Fruit fly (Drosophila melanogaster) whole organism, embryonic: ENCODE results near the gene Syx16.

Experiments
- Atf6 ChIP-seq: fragments of 200-800 bp; sonication (Bioruptor generic); IDR thresholded peaks from 2 replicates; pipeline ENCODE4 v1.3.6; 2022; ENCODE audit warnings: missing biosample characterization, missing genetic modification characterization
- Bgb ChIP-seq: fragments of 200-800 bp; sonication (Bioruptor generic); IDR thresholded peaks from 2 replicates; pipeline ENCODE4 v1.3.6; 2022; ENCODE audit warnings: missing biosample characterization, missing genetic modification characterization; ENCODE audit not compliant: partially characterized antibody
- Blimp-1 ChIP-seq: fragments of 200-800 bp; sonication (Bioruptor generic); optimal IDR thresholded peaks from 3 replicates; lab custom pipeline; 2018; ENCODE audit warnings: missing biosample characterization, missing genetic modification characterization, mild to moderate bottlenecking, moderate library complexity, missing genetic modification reagents
- CG1024 ChIP-seq: fragments of 200-800 bp; sonication (Bioruptor generic); IDR thresholded peaks from 2 replicates; pipeline ENCODE4 v1.3.6; 2022; ENCODE audit warnings: missing biosample characterization, missing genetic modification characterization
- CG10462 ChIP-seq: fragments of 200-800 bp; sonication (Bioruptor generic); optimal IDR thresholded peaks from 2 replicates; lab custom pipeline; 2016; ENCODE audit warnings: missing biosample characterization, missing genetic modification characterization
- CG10979 ChIP-seq: fragments of 200-800 bp; sonication (Bioruptor generic); optimal IDR thresholded peaks from 2 replicates; lab custom pipeline; 2018; ENCODE audit warnings: missing biosample characterization, mild to moderate bottlenecking, missing genetic modification characterization, moderate library complexity
- CG12104 ChIP-seq: fragments of 200-800 bp; sonication (Bioruptor generic); optimal IDR thresholded peaks from 3 replicates; lab custom pipeline; 2016; ENCODE audit warnings: missing biosample characterization, missing genetic modification characterization
- CG17359 ChIP-seq: fragments of 200-800 bp; sonication (Bioruptor generic); optimal IDR thresholded peaks from 3 replicates; lab custom pipeline; 2018; ENCODE audit warnings: missing biosample characterization, mild to moderate bottlenecking, missing genetic modification characterization, moderate library complexity
- CG17361 ChIP-seq: fragments of 200-800 bp; sonication (Bioruptor generic); IDR thresholded peaks from 3 replicates; pipeline ENCODE4 v1.3.6; 2022; ENCODE audit warnings: missing biosample characterization, missing genetic modification characterization
- CG17912 ChIP-seq: fragments of 200-800 bp; sonication (Bioruptor generic); optimal IDR thresholded peaks from 2 replicates; lab custom pipeline; 2018; ENCODE audit warnings: missing biosample characterization, mild to moderate bottlenecking, missing genetic modification characterization
- CG30403 ChIP-seq: fragments of 200-800 bp; sonication (Bioruptor generic); optimal IDR thresholded peaks from 3 replicates; lab custom pipeline; 2016; ENCODE audit warnings: missing biosample characterization, missing genetic modification characterization
- CG3847 ChIP-seq: fragments of 200-800 bp; sonication (Bioruptor generic); IDR thresholded peaks from 2 replicates; pipeline ENCODE4 v1.3.6; 2022; ENCODE audit warnings: missing biosample characterization, missing genetic modification characterization
- CG5180 ChIP-seq: fragments of 200-800 bp; sonication (Bioruptor generic); optimal IDR thresholded peaks from 3 replicates; lab custom pipeline; 2017; ENCODE audit warnings: missing biosample characterization, missing genetic modification characterization, mild to moderate bottlenecking, moderate library complexity, missing genetic modification reagents
- CG6175 ChIP-seq: fragments of 200-800 bp; sonication (Bioruptor generic); IDR thresholded peaks from 3 replicates; pipeline ENCODE4 v1.3.6; 2022; ENCODE audit warnings: missing biosample characterization, missing genetic modification characterization
- CG7357 ChIP-seq: fragments of 200-800 bp; sonication (Bioruptor generic); IDR thresholded peaks from 3 replicates; pipeline ENCODE4 v1.3.6; 2022; ENCODE audit warnings: missing biosample characterization, missing genetic modification characterization
- CG7372 ChIP-seq: fragments of 200-800 bp; sonication (Bioruptor generic); IDR thresholded peaks from 2 replicates; pipeline ENCODE4 v1.3.6; 2022; ENCODE audit warnings: missing biosample characterization, missing genetic modification characterization
- CG7987 ChIP-seq: fragments of 200-800 bp; sonication (Bioruptor generic); optimal IDR thresholded peaks from 2 replicates; lab custom pipeline; 2018; ENCODE audit warnings: missing biosample characterization, mild to moderate bottlenecking, missing genetic modification characterization, moderate library complexity
- CG8765 ChIP-seq: fragments of 200-800 bp; sonication (Bioruptor generic); IDR thresholded peaks from 2 replicates; pipeline ENCODE4 v1.3.6; 2022; ENCODE audit warnings: missing biosample characterization, missing genetic modification characterization
- CG9437 ChIP-seq: fragments of 200-800 bp; sonication (Bioruptor generic); optimal IDR thresholded peaks from 2 replicates; lab custom pipeline; 2018; ENCODE audit warnings: missing biosample characterization, mild to moderate bottlenecking, missing genetic modification characterization
- CG9727 ChIP-seq: fragments of 200-800 bp; sonication (Bioruptor generic); optimal IDR thresholded peaks from 3 replicates; lab custom pipeline; 2017; ENCODE audit warnings: missing biosample characterization, mild to moderate bottlenecking, missing genetic modification characterization
- D ChIP-seq, 2 experiments: fragments of 200-800 bp in 1 of 2; fragments of >200 bp in 1 of 2; sonication (Bioruptor generic) in 1 of 2; optimal IDR thresholded peaks; 2 replicates in 1 of 2; 3 replicates in 1 of 2; lab custom pipeline; 2017; ENCODE audit warnings: mild to moderate bottlenecking in 1 of 2, missing biosample characterization in 1 of 2, missing genetic modification characterization in 1 of 2, missing genetic modification reagents in 1 of 2
- D19B ChIP-seq: fragments of 200-800 bp; sonication (Bioruptor generic); optimal IDR thresholded peaks from 2 replicates; lab custom pipeline; 2017; ENCODE audit warnings: missing biosample characterization, mild to moderate bottlenecking, missing genetic modification characterization
- Ets97D ChIP-seq: fragments of 200-800 bp; sonication (Bioruptor generic); optimal IDR thresholded peaks from 3 replicates; lab custom pipeline; 2016; ENCODE audit warnings: missing biosample characterization, missing genetic modification characterization
- H2.0 ChIP-seq: fragments of 200-800 bp; sonication (Bioruptor generic); IDR thresholded peaks from 2 replicates; pipeline ENCODE4 v1.3.6; 2022; ENCODE audit warnings: missing biosample characterization, missing genetic modification characterization
- Hand ChIP-seq: fragments of 200-800 bp; sonication (Bioruptor generic); optimal IDR thresholded peaks from 2 replicates; lab custom pipeline; 2017; ENCODE audit warnings: mild to moderate bottlenecking, missing biosample characterization, missing genetic modification reagents, missing genetic modification characterization
- Hr78 ChIP-seq, 2 experiments: fragments of 200-800 bp in 1 of 2; fragments of >200 bp in 1 of 2; sonication (Bioruptor generic) in 1 of 2; optimal IDR thresholded peaks; 2 replicates each; lab custom pipeline; 2017 to 2019; ENCODE audit warnings: missing biosample characterization in 2 of 2, missing genetic modification characterization in 2 of 2, mild to moderate bottlenecking in 1 of 2, moderate library complexity in 1 of 2
- Jarid2 ChIP-seq: fragments of 200-800 bp; sonication (Bioruptor generic); optimal IDR thresholded peaks from 3 replicates; lab custom pipeline; 2017; ENCODE audit warnings: mild to moderate bottlenecking, missing biosample characterization, missing genetic modification reagents, missing genetic modification characterization
- Myb ChIP-seq: fragments of 200-800 bp; sonication (Bioruptor generic); optimal IDR thresholded peaks from 2 replicates; lab custom pipeline; 2016; ENCODE audit warnings: missing biosample characterization, missing genetic modification characterization
- Nf-YA ChIP-seq: fragments of 200-800 bp; sonication (Bioruptor generic); IDR thresholded peaks from 2 replicates; pipeline ENCODE4 v1.3.6; 2022; ENCODE audit warnings: missing biosample characterization, missing genetic modification characterization
- Oli ChIP-seq: fragments of 200-800 bp; sonication (Bioruptor generic); optimal IDR thresholded peaks from 2 replicates; lab custom pipeline; 2018; ENCODE audit warnings: missing biosample characterization, mild to moderate bottlenecking, missing genetic modification characterization, moderate library complexity
- Ptx1 ChIP-seq: fragments of 200-800 bp; sonication (Bioruptor generic); IDR thresholded peaks from 2 replicates; pipeline ENCODE4 v1.3.6; 2022; ENCODE audit warnings: missing biosample characterization, missing genetic modification characterization
- Side ChIP-seq: fragments of 200-800 bp; sonication (Bioruptor generic); optimal IDR thresholded peaks from 2 replicates; lab custom pipeline; 2016; ENCODE audit warnings: missing biosample characterization, missing genetic modification characterization
- ase ChIP-seq: fragments of 200-800 bp; sonication (Bioruptor generic); IDR thresholded peaks from 3 replicates; pipeline ENCODE4 v1.3.6; 2022; ENCODE audit warnings: missing biosample characterization, missing genetic modification characterization
- btn ChIP-seq: fragments of 200-800 bp; sonication (Bioruptor generic); optimal IDR thresholded peaks from 2 replicates; lab custom pipeline; 2016; ENCODE audit warnings: missing biosample characterization, missing genetic modification characterization
- danr ChIP-seq: fragments of 200-800 bp; sonication (Bioruptor generic); IDR thresholded peaks from 2 replicates; pipeline ENCODE4 v1.3.6; 2022; ENCODE audit warnings: missing biosample characterization, missing genetic modification characterization
- disco-r ChIP-seq: fragments of 200-800 bp; sonication (Bioruptor generic); optimal IDR thresholded peaks from 2 replicates; lab custom pipeline; 2016; ENCODE audit warnings: missing biosample characterization, missing genetic modification characterization
- jumu ChIP-seq: fragments of 200-800 bp; sonication (Bioruptor generic); optimal IDR thresholded peaks from 3 replicates; lab custom pipeline; 2016; ENCODE audit warnings: missing biosample characterization, missing genetic modification characterization
- kah ChIP-seq: fragments of 200-800 bp; sonication (Bioruptor generic); optimal IDR thresholded peaks from 2 replicates; lab custom pipeline; 2018; ENCODE audit warnings: missing biosample characterization, mild to moderate bottlenecking, missing genetic modification characterization
- lab ChIP-seq: fragments of 200-800 bp; sonication (Bioruptor generic); optimal IDR thresholded peaks from 3 replicates; lab custom pipeline; 2017; ENCODE audit warnings: missing biosample characterization, missing genetic modification characterization, mild to moderate bottlenecking, moderate library complexity, missing genetic modification reagents
- mirr ChIP-seq: fragments of 200-800 bp; sonication (Bioruptor generic); optimal IDR thresholded peaks from 3 replicates; lab custom pipeline; 2018; ENCODE audit warnings: missing biosample characterization, mild to moderate bottlenecking, missing genetic modification characterization
- pan ChIP-seq, 4 experiments: fragments of >200 bp in 3 of 4; fragments of 200-800 bp in 1 of 4; sonication (Bioruptor generic) in 1 of 4; optimal IDR thresholded peaks in 3 of 4; IDR thresholded peaks in 1 of 4; 2 replicates each; pipeline versions ENCODE4 v1.3.6 to Lab custom; 2017 to 2022; ENCODE audit warnings: missing biosample characterization in 2 of 4, missing genetic modification characterization in 2 of 4, mixed read lengths in 1 of 4
- scrt ChIP-seq: fragments of 200-800 bp; sonication (Bioruptor generic); optimal IDR thresholded peaks from 2 replicates; lab custom pipeline; 2018; ENCODE audit warnings: missing biosample characterization, mild to moderate bottlenecking, missing genetic modification characterization, moderate library complexity
- sob ChIP-seq: fragments of 200-800 bp; sonication (Bioruptor generic); IDR thresholded peaks from 2 replicates; pipeline ENCODE4 v1.3.6; 2022; ENCODE audit warnings: missing biosample characterization, missing genetic modification characterization
- ttk ChIP-seq: fragments of 200-800 bp; sonication (Bioruptor generic); IDR thresholded peaks from 2 replicates; pipeline ENCODE4 v2.1.2; 2022; ENCODE audit warnings: missing biosample characterization, missing genetic modification characterization
- vnd ChIP-seq: fragments of 200-800 bp; sonication (Bioruptor generic); IDR thresholded peaks from 3 replicates; pipeline ENCODE4 v1.3.6; 2022; ENCODE audit warnings: missing biosample characterization, missing genetic modification characterization; ENCODE audit not compliant: partially characterized antibody
- wdn ChIP-seq: fragments of 200-800 bp; sonication (Bioruptor generic); IDR thresholded peaks from 2 replicates; pipeline ENCODE4 v1.3.6; 2022; ENCODE audit warnings: missing biosample characterization, missing genetic modification characterization
- zen2 ChIP-seq: fragments of 200-800 bp; sonication (Bioruptor generic); IDR thresholded peaks from 3 replicates; pipeline ENCODE4 v1.3.6; 2022; ENCODE audit warnings: missing biosample characterization, missing genetic modification characterization; ENCODE audit not compliant: partially characterized antibody

The Syx16 gene

DNA sequence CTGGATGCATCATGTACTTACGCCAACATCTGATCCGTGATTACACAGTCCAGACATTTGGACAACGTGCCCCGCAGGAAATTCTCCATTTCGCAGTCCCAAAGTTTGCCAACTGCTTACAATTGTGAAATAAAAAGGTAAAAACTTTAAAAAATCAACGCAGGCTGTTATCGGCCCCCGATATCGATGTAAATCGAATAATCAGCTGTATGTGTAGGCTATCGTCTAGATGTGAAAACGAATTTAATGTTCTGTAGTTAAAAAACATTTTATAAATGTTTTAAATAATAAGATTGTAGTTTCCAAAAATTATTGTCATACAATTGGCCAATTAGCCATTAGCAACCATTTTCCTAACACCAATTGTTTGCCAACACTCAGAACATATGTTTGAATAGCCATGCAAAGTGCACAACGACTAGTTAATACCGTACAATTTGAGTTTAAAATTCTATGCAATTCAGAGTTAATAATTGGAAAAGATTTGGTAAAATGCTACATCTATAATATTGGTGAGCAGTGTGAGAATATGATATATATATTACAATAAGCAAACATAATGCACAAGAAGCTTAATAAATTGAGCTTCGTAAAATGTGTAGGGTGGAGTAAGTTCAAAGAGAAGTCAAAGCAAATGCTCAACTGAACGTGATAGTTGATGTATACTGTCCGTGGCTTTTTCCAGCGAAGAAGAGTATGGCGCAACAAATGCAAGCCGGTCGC is 36.1 kb upstream of the Syx16 start, which contains the start of the genes CG11710 and mal (continued):
- TF ChIP-seq CG8765 (GFP tag; lab: Robert Waterston, UW), result no peak
- TF ChIP-seq disco-r (GFP tag; lab: Kevin White, UChicago), result no peak
- TF ChIP-seq jumu (GFP tag; lab: Kevin White, UChicago), result peak; percentile 53
- no peak for TF ChIP-seq lab (GFP tag; lab: Kevin White, UChicago)
- peak; percentile 73; the same call in 1 of the 2 replicates for TF ChIP-seq CG7372
- TF ChIP-seq kah (GFP tag; lab: Kevin White, UChicago), result peak; percentile 60
- TF ChIP-seq Blimp-1 (GFP tag; lab: Kevin White, UChicago), result peak; percentile 79
- peak; percentile 77 for TF ChIP-seq CG12104
- peak; percentile 78 for TF ChIP-seq sob (GFP tag; lab: Robert Waterston, UW)
- TF ChIP-seq Jarid2 (GFP tag; lab: Kevin White, UChicago), result no peak
- TF ChIP-seq Ets97D, result peak; percentile 44
- TF ChIP-seq CG6175, result no peak
- peak; percentile 47 for TF ChIP-seq CG7987
- peak; percentile 44 for TF ChIP-seq Side (GFP tag; lab: Kevin White, UChicago)
- peak; percentile 84 for TF ChIP-seq scrt
- no peak for TF ChIP-seq D (optimal IDR thresholded peaks at IDR 0.05; lab: Kevin White, UChicago)
- TF ChIP-seq D (GFP tag; optimal IDR thresholded peaks at IDR 0.05; lab: Kevin White, UChicago), result no peak
- TF ChIP-seq CG5180 (GFP tag; lab: Kevin White, UChicago), result no peak
- peak; percentile 71 for TF ChIP-seq CG7357 (GFP tag; lab: Robert Waterston, UW)
- peak; percentile 78 for TF ChIP-seq Ptx1 (GFP tag; lab: Robert Waterston, UW)
- TF ChIP-seq D19B (GFP tag; lab: Kevin White, UChicago), result peak; percentile 83
- TF ChIP-seq pan (optimal IDR thresholded peaks at IDR 0.05; lab: Kevin White, UChicago), result no peak
- TF ChIP-seq pan (GFP tag; optimal IDR thresholded peaks at IDR 0.05 in 1 of 2, IDR thresholded peaks at IDR 0.05 in 1 of 2), result peak in 1 of 2 experiments; percentile 64
- 0 out of 2 replicates have a peak, but pooled peaks have one; percentile 35 for TF ChIP-seq Nf-YA (GFP tag; lab: Robert Waterston, UW)
- peak; percentile 83 for TF ChIP-seq CG30403 (GFP tag; lab: Kevin White, UChicago)
- peak; percentile 18 for TF ChIP-seq Hand (GFP tag; lab: Kevin White, UChicago)
- TF ChIP-seq wdn (GFP tag; lab: Robert Waterston, UW), result peak; percentile 52; the same call in 1 of the 2 replicates
- TF ChIP-seq Myb (GFP tag; lab: Kevin White, UChicago), result peak; percentile 47
- peak; percentile 43 for TF ChIP-seq CG10462 (GFP tag; lab: Kevin White, UChicago)
- TF ChIP-seq vnd (GFP tag; lab: Robert Waterston, UW), result peak; percentile 29; the same call in 1 of the 3 replicates
- TF ChIP-seq Atf6 (GFP tag; lab: Robert Waterston, UW), result peak; percentile 83
- peak; percentile 14 for TF ChIP-seq btn (GFP tag; lab: Kevin White, UChicago)
- TF ChIP-seq Bgb (GFP tag; lab: Robert Waterston, UW), result no peak
- peak; percentile 62 for TF ChIP-seq CG9727 (GFP tag; lab: Kevin White, UChicago)
- peak; percentile 61 for TF ChIP-seq CG9437 (GFP tag; lab: Kevin White, UChicago)
- TF ChIP-seq CG3847, result peak; percentile 68
- no peak for TF ChIP-seq Oli (tag; lab: Kevin White, UChicago)
- no peak for TF ChIP-seq CG1024 (GFP tag; lab: Robert Waterston, UW)
- no peak for TF ChIP-seq CG17912
- peak; percentile 83 for TF ChIP-seq CG10979
- peak; percentile 44; the same call in 1 of the 2 replicates for TF ChIP-seq danr (GFP tag; lab: Robert Waterston, UW)
- TF ChIP-seq Hr78 (GFP tag; optimal IDR thresholded peaks at IDR 0.05; lab: Kevin White, UChicago), result no peak
- TF ChIP-seq mirr (GFP tag; lab: Kevin White, UChicago), result peak; percentile 80
- no peak for TF ChIP-seq ase (GFP tag; lab: Robert Waterston, UW)
- peak; percentile 81 for TF ChIP-seq CG17359
- TF ChIP-seq ttk, result peak; percentile 56; the same call in 1 of the 2 replicates
- TF ChIP-seq CG17361 (GFP tag; lab: Robert Waterston, UW), result peak; percentile 93
- no peak for TF ChIP-seq zen2 (GFP tag; lab: Robert Waterston, UW)
- TF ChIP-seq H2.0 (GFP tag; lab: Robert Waterston, UW), result peak; percentile 50
